Fruit fly (Drosophila melanogaster) whole organism, pupa: ENCODE results near the gene Ser7.

ENCODE experiments used
- CG10348 ChIP-seq: fragments of 200-800 bp; sonication (Bioruptor generic); IDR thresholded peaks from 2 replicates; pipeline ENCODE4 v1.3.6; 2022; ENCODE audit warnings: missing biosample characterization, missing genetic modification characterization
- CG12605 ChIP-seq: fragments of 200-800 bp; sonication (Bioruptor generic); IDR thresholded peaks from 2 replicates; pipeline ENCODE4 v1.3.6; 2022; ENCODE audit warnings: missing biosample characterization, missing genetic modification characterization
- CG13204 ChIP-seq: fragments of 200-800 bp; sonication (Bioruptor generic); optimal IDR thresholded peaks from 2 replicates; lab custom pipeline; 2018; ENCODE audit warnings: missing biosample characterization, mild to moderate bottlenecking, missing genetic modification characterization, moderate library complexity
- CG14655 ChIP-seq: fragments of 200-800 bp; sonication (Bioruptor generic); optimal IDR thresholded peaks from 3 replicates; lab custom pipeline; 2017; ENCODE audit warnings: mild to moderate bottlenecking, missing biosample characterization, missing genetic modification reagents, missing genetic modification characterization
- CG15710 ChIP-seq: fragments of 200-800 bp; sonication (Bioruptor generic); optimal IDR thresholded peaks from 2 replicates; lab custom pipeline; 2018; ENCODE audit warnings: missing biosample characterization, mild to moderate bottlenecking, missing genetic modification characterization, moderate library complexity
- CG17806 ChIP-seq: fragments of 200-800 bp; sonication (Bioruptor generic); optimal IDR thresholded peaks from 2 replicates; lab custom pipeline; 2018; ENCODE audit warnings: missing biosample characterization, mild to moderate bottlenecking, missing genetic modification characterization, moderate library complexity
- CG32121 ChIP-seq: fragments of 200-800 bp; sonication (Bioruptor generic); IDR thresholded peaks from 2 replicates; pipeline ENCODE4 v1.3.6; 2022; ENCODE audit warnings: missing biosample characterization, missing genetic modification characterization
- CG34367 ChIP-seq: fragments of 200-800 bp; sonication (Bioruptor generic); optimal IDR thresholded peaks from 2 replicates; lab custom pipeline; 2018; ENCODE audit warnings: missing biosample characterization, mild to moderate bottlenecking, missing genetic modification characterization
- CG4496 ChIP-seq: fragments of 200-800 bp; sonication (Bioruptor generic); IDR thresholded peaks from 3 replicates; pipeline ENCODE4 v1.3.6; 2022; ENCODE audit warnings: missing biosample characterization, missing genetic modification characterization
- CG8159 ChIP-seq: fragments of 200-800 bp; sonication (Bioruptor generic); optimal IDR thresholded peaks from 3 replicates; lab custom pipeline; 2018; ENCODE audit warnings: missing biosample characterization, mild to moderate bottlenecking, missing genetic modification characterization, moderate library complexity
- CG8301 ChIP-seq: fragments of 200-800 bp; sonication (Bioruptor generic); optimal IDR thresholded peaks from 2 replicates; lab custom pipeline; 2018; ENCODE audit warnings: missing biosample characterization, mild to moderate bottlenecking, missing genetic modification characterization
- CG9948 ChIP-seq: fragments of 200-800 bp; sonication (Bioruptor generic); optimal IDR thresholded peaks from 2 replicates; lab custom pipeline; 2018; ENCODE audit warnings: missing biosample characterization, mild to moderate bottlenecking, missing genetic modification characterization, moderate library complexity
- D1 ChIP-seq: fragments of 200-800 bp; sonication (Bioruptor generic); optimal IDR thresholded peaks from 2 replicates; lab custom pipeline; 2018; ENCODE audit warnings: missing biosample characterization, mild to moderate bottlenecking, missing genetic modification characterization, moderate library complexity
- EcR ChIP-seq: fragments of 200-800 bp; sonication (Bioruptor generic); optimal IDR thresholded peaks from 3 replicates; lab custom pipeline; 2019; ENCODE audit warnings: missing biosample characterization, missing genetic modification characterization, mild to moderate bottlenecking, moderate library complexity, missing genetic modification reagents
- Ets98B ChIP-seq: fragments of 200-800 bp; sonication (Bioruptor generic); IDR thresholded peaks from 2 replicates; pipeline ENCODE4 v1.3.6; 2022; ENCODE audit warnings: missing biosample characterization, missing genetic modification characterization
- Pif1A ChIP-seq: fragments of 200-800 bp; sonication (Bioruptor generic); optimal IDR thresholded peaks from 3 replicates; lab custom pipeline; 2016; ENCODE audit warnings: missing biosample characterization, missing genetic modification characterization
- Pif1B ChIP-seq: fragments of 200-800 bp; sonication (Bioruptor generic); optimal IDR thresholded peaks from 3 replicates; lab custom pipeline; 2016; ENCODE audit warnings: missing biosample characterization, missing genetic modification characterization
- Snoo ChIP-seq: fragments of 200-800 bp; sonication (Bioruptor generic); optimal IDR thresholded peaks from 3 replicates; lab custom pipeline; 2017; ENCODE audit warnings: missing biosample characterization, mild to moderate bottlenecking, missing genetic modification characterization, inconsistent platforms
- fd96Ca ChIP-seq: fragments of 200-800 bp; sonication (Bioruptor generic); IDR thresholded peaks from 3 replicates; pipeline ENCODE4 v1.3.6; 2022; ENCODE audit warnings: missing biosample characterization, missing genetic modification characterization
- gl ChIP-seq: fragments of 200-800 bp; sonication (Bioruptor generic); optimal IDR thresholded peaks from 2 replicates; lab custom pipeline; 2018; ENCODE audit warnings: missing biosample characterization, mild to moderate bottlenecking, missing genetic modification characterization
- rn ChIP-seq: fragments of 200-800 bp; sonication (Bioruptor generic); IDR thresholded peaks from 2 replicates; pipeline ENCODE4 v1.3.6; 2022; ENCODE audit warnings: missing biosample characterization, missing genetic modification characterization

Ser7 gene

dm6 chrX:9881746-9882145 lies 16.7 kb downstream of the Ser7 start, which contains the start of gene CG9689:
Gene CG9689, plus strand, starts transcription at chrX:9881953.
- TF ChIP-seq CG13204 (GFP tag; lab: Kevin White, UChicago): peak; percentile 14
- no peak for TF ChIP-seq CG15710 (tag; lab: Kevin White, UChicago)
- peak; percentile 40 for TF ChIP-seq EcR (GFP tag; lab: Kevin White, UChicago)

dm6 chrX:9882900-9883299 lies 17.9 kb downstream of the Ser7 start:
- no peak for TF ChIP-seq Snoo (tag; lab: Kevin White, UChicago)
- TF ChIP-seq CG4496 (GFP tag; lab: Robert Waterston, UW): no peak
- TF ChIP-seq Pif1A (GFP tag; lab: Kevin White, UChicago): no peak

DNA sequence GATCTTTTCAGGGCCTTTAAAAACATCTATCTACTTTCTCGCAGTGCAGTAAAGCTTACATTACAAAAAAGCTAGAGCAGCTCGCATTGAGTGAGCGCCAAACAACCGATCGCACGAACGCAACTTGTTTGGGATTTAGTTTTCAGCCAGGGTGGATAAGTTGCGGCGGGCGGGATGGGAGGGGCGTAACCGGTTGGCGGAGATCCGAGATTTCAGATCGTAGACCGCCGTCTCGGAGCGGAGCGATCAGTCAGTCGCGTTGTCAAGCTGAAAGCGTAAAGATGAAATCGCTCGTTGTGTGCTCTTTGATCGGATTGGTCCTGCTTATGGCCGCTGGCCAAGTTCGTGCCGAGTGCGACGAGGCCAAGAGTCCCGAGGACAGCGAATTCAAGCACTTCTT lies 19.2 kb downstream of the Ser7 start, which contains the start of gene CG9691:
TSS of gene CG9691 (plus strand) at position 222 of the 400 bp plus-strand sequence.
- TF ChIP-seq CG32121: peak; percentile 56
- peak; percentile 28 for TF ChIP-seq CG14655 (GFP tag; lab: Kevin White, UChicago)
- peak; percentile 58 for TF ChIP-seq EcR (GFP tag; lab: Kevin White, UChicago)
- peak; percentile 23 for TF ChIP-seq CG17806
- TF ChIP-seq Ets98B (GFP tag; lab: Robert Waterston, UW): peak; percentile 67
- TF ChIP-seq CG15710 (tag; lab: Kevin White, UChicago): peak; percentile 35
- TF ChIP-seq CG12605 (GFP tag; lab: Robert Waterston, UW): no peak
- no peak for TF ChIP-seq CG9948 (tag; lab: Kevin White, UChicago)
- TF ChIP-seq CG4496 (GFP tag; lab: Robert Waterston, UW): peak; percentile 68; the same call in 2 of the 3 replicates
- no peak for TF ChIP-seq rn (GFP tag; lab: Robert Waterston, UW)
- peak; percentile 33 for TF ChIP-seq Pif1A (GFP tag; lab: Kevin White, UChicago)
- TF ChIP-seq CG13204 (GFP tag; lab: Kevin White, UChicago): peak; percentile 63
- peak; percentile 52; the same call in 1 of the 3 replicates for TF ChIP-seq fd96Ca (GFP tag; lab: Robert Waterston, UW)
- TF ChIP-seq gl (tag; lab: Kevin White, UChicago): no peak
- TF ChIP-seq Pif1B (GFP tag; lab: Kevin White, UChicago): no peak
- TF ChIP-seq CG8301: peak; percentile 5
- no peak for TF ChIP-seq CG34367 (tag; lab: Kevin White, UChicago)
- TF ChIP-seq CG8159 (tag; lab: Kevin White, UChicago): peak; percentile 18
- TF ChIP-seq, all 21 proteins: peak for 12

DNA sequence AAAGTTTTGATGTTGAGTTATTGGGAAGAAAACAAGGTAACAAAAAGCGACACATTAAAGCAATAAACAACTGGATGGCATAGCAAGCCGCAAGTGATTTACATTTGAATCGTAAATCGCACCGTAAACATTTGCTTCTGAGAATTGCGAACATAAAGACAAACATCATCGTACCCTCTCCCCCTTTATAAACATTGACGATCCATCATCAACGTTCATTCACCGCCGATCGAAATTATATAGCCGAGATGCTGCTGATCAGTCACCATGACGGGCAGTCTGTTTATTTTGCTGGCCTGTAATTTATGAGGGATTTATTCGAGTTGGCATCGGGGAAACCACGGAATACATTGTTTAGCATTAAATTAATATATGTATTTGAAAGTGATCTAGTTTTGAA lies 20.3 kb downstream of the Ser7 start:
- TF ChIP-seq EcR (GFP tag; lab: Kevin White, UChicago) (peak; percentile 46), CG8301 (no peak)

DNA sequence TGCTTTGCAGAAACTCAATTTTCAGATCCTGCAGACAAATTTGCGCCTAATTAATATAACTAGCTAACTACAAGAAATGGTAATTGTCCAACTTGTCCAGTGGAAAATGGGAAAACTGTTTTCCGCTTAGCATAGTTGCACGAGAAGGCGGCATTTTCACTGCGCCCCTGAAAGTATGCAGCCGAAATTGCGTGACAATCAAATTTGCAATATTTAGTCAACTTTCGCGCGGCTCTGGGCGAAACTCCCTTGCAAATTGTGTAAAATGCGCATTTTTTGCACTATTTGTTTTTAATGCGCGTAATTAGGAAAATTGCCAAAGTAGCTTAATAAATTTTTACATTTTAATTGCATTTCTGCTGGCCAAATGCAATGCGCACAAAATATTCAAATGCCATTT lies 24.7 kb downstream of the Ser7 start:
- TF ChIP-seq D1 (tag; lab: Kevin White, UChicago) (no peak), CG14655 (GFP tag; lab: Kevin White, UChicago) (no peak), Pif1A (GFP tag; lab: Kevin White, UChicago) (no peak), fd96Ca (GFP tag; lab: Robert Waterston, UW) (no peak), CG4496 (GFP tag; lab: Robert Waterston, UW) (no peak), Snoo (tag; lab: Kevin White, UChicago) (no peak), CG17806 (no peak), CG10348 (GFP tag; lab: Robert Waterston, UW) (no peak)

- TF ChIP-seq CG13204 (GFP tag; lab: Kevin White, UChicago) (no peak), Snoo (tag; lab: Kevin White, UChicago) (peak; percentile 50), CG34367 (tag; lab: Kevin White, UChicago) (no peak), CG12605 (GFP tag; lab: Robert Waterston, UW) (no peak), CG32121 (0 out of 2 replicates have a peak, but pooled peaks have one; percentile 15), CG17806 (peak; percentile 16), Ets98B (GFP tag; lab: Robert Waterston, UW) (peak; percentile 37; the same call in 1 of the 2 replicates), rn (GFP tag; lab: Robert Waterston, UW) (0 out of 2 replicates have a peak, but pooled peaks have one; percentile 18), EcR (GFP tag; lab: Kevin White, UChicago) (no peak), gl (tag; lab: Kevin White, UChicago) (no peak), fd96Ca (GFP tag; lab: Robert Waterston, UW) (0 out of 3 replicates have a peak, but pooled peaks have one; percentile 44), D1 (tag; lab: Kevin White, UChicago) (no peak), CG15710 (tag; lab: Kevin White, UChicago) (peak; percentile 14), CG8159 (tag; lab: Kevin White, UChicago) (no peak), Pif1A (GFP tag; lab: Kevin White, UChicago) (peak; percentile 62), CG10348 (GFP tag; lab: Robert Waterston, UW) (no peak), CG8301 (no peak), CG4496 (GFP tag; lab: Robert Waterston, UW) (0 out of 3 replicates have a peak, but pooled peaks have one; percentile 53), Pif1B (GFP tag; lab: Kevin White, UChicago) (peak; percentile 17), CG9948 (tag; lab: Kevin White, UChicago) (peak; percentile 15), CG14655 (GFP tag; lab: Kevin White, UChicago) (peak; percentile 11)
Measured at dm6 chrX:9892834-9893233, 27.8 kb downstream of the Ser7 start.
